Worm (Caenorhabditis elegans) whole organism, L4 larva: Measurements from ENCODE around the gene gyf-1.

Experiments used
- ama-1 ChIP-seq: fragments of 150-350 bp; optimal IDR thresholded peaks from 2 replicates; lab custom pipeline; 2014; ENCODE audit warnings: inconsistent platforms, mixed read lengths
- ceh-82 ChIP-seq: sonication (generic microtip); optimal IDR thresholded peaks from 2 replicates; lab custom pipeline; 2017; ENCODE audit warnings: missing biosample characterization, missing genetic modification characterization
- unc-62 ChIP-seq, 3 experiments: fragments of 150-350 bp in 1 of 3; sonication (generic microtip); optimal IDR thresholded peaks in 2 of 3; peaks in 1 of 3; 1 replicate in 1 of 3; 2 replicates in 2 of 3; lab custom pipeline; 2014 to 2017; ENCODE audit warnings: missing biosample characterization in 3 of 3, missing genetic modification characterization in 3 of 3, missing genetic modification reagents in 3 of 3, missing genotype in 1 of 3

DNA sequence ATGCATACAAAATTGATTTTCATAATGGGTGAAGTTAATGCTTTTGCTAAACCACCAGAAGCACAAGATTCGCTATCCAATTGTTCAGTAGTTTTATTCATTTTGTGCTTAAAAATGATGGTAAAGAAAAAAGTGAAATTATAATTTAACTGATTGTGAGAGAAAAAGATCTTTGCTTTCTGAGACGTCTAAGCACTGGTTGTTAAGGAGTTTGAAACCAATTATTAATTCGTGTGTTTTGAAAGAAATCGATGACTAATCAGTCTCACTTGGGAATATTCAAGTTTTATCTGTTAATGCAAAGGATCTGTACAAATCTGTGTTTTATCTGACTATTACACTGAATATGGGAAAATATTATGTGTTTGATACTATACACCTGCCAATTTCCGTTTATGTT lies 32.3 kb upstream of the gyf-1 start, which contains the start of gene sra-26:
- no peak for TF ChIP-seq unc-62 (GFP tag; optimal IDR thresholded peaks at IDR 0.05 in 1 of 2; lab: Kevin White, UChicago)
- TF ChIP-seq unc-62 (tag; optimal IDR thresholded peaks at IDR 0.05; lab: Kevin White, UChicago): no peak
- no peak for TF ChIP-seq ama-1
- TF ChIP-seq ceh-82: no peak
